Worm (Caenorhabditis elegans) whole organism, midembryonic: ENCODE measurements around the gene lgg-3.

Source experiments
- T22C8.4 ChIP-seq: fragments of 200-800 bp; sonication (Bioruptor generic); IDR thresholded peaks from 2 replicates; pipeline ENCODE4 v1.3.6; 2022; ENCODE audit warnings: missing genetic modification characterization, missing compliant biosample characterization
- cog-1 ChIP-seq: sonication (generic microtip); optimal IDR thresholded peaks from 2 replicates; lab custom pipeline; 2016; ENCODE audit warnings: missing genetic modification characterization, missing compliant biosample characterization
- klf-2 ChIP-seq: fragments of 200-800 bp; sonication (Bioruptor generic); conservative IDR thresholded peaks from 2 replicates; pipeline ENCODE4 v1.3.6; 2022; ENCODE audit warnings: missing genetic modification reagents, missing genetic modification characterization, missing compliant biosample characterization
- med-1 ChIP-seq: sonication (generic microtip); optimal IDR thresholded peaks from 2 replicates; lab custom pipeline; 2017; ENCODE audit warnings: missing genetic modification characterization, mild to moderate bottlenecking, missing compliant biosample characterization, antibody characterized with exemption, missing genetic modification reagents; ENCODE audit not compliant: insufficient read depth
- tab-1 ChIP-seq: fragments of 200-800 bp; sonication (Bioruptor generic); IDR thresholded peaks from 2 replicates; pipeline ENCODE4 v1.3.6; 2022; ENCODE audit warnings: missing genetic modification characterization, missing compliant biosample characterization

- TF ChIP-seq klf-2 (GFP tag; lab: Robert Waterston, UW), result no peak
- no peak for TF ChIP-seq T22C8.4 (GFP tag; lab: Robert Waterston, UW)
- TF ChIP-seq cog-1, result no peak
- no peak for TF ChIP-seq tab-1 (GFP tag; lab: Robert Waterston, UW)
- no peak for TF ChIP-seq med-1 (GFP tag; lab: Kevin White, UChicago)
These were observed 33.3 kb upstream of the lgg-3 start, which contains the start of the genes B0244.9 and B0244.7 for ce11 chrIII:5730980-5731636.
